Worm (Caenorhabditis elegans) whole organism, L4 larva: ENCODE results near the gene Y17G7B.18.

Experiments used
- F26F4.8 ChIP-seq: fragments of 200-800 bp; sonication (Bioruptor generic); conservative IDR thresholded peaks from 2 replicates; pipeline ENCODE4 v1.3.6; 2022; ENCODE audit warnings: missing genetic modification characterization, missing compliant biosample characterization
- F44E2.7 ChIP-seq: fragments of 200-800 bp; sonication (Bioruptor generic); IDR thresholded peaks from 2 replicates; pipeline ENCODE4 v2.1.2; 2022; ENCODE audit warnings: missing genetic modification characterization, missing compliant biosample characterization
- F49E8.2 ChIP-seq: sonication (generic microtip); optimal IDR thresholded peaks from 2 replicates; lab custom pipeline; 2016; ENCODE audit warnings: missing compliant biosample characterization, mild to moderate bottlenecking, missing genetic modification characterization, borderline replicate concordance
- T20F7.1 ChIP-seq: fragments of 200-800 bp; sonication (Bioruptor generic); optimal IDR thresholded peaks from 2 replicates; lab custom pipeline; 2018; ENCODE audit warnings: mild to moderate bottlenecking, missing genetic modification characterization, missing compliant biosample characterization
- Y5F2A.4 ChIP-seq: fragments of 200-800 bp; sonication (Bioruptor generic); optimal IDR thresholded peaks from 2 replicates; lab custom pipeline; 2018; ENCODE audit warnings: mild to moderate bottlenecking, missing genetic modification characterization, missing compliant biosample characterization
- Y75B8A.6 ChIP-seq: fragments of 200-800 bp; sonication (Bioruptor generic); IDR thresholded peaks from 2 replicates; pipeline ENCODE4 v1.3.6; 2022; ENCODE audit warnings: missing genetic modification reagents, missing genetic modification characterization, missing compliant biosample characterization
- ZK337.2 ChIP-seq: fragments of 200-800 bp; sonication (Bioruptor generic); IDR thresholded peaks from 2 replicates; pipeline ENCODE4 v1.3.6; 2022; ENCODE audit warnings: missing genetic modification reagents, missing genetic modification characterization, missing compliant biosample characterization
- ama-1 ChIP-seq: fragments of 150-350 bp; optimal IDR thresholded peaks from 2 replicates; lab custom pipeline; 2014; ENCODE audit warnings: inconsistent platforms, mixed read lengths
- arid-1 ChIP-seq: fragments of 200-800 bp; sonication (Bioruptor generic); conservative IDR thresholded peaks from 2 replicates; pipeline ENCODE4 v1.3.6; 2022; ENCODE audit warnings: missing genetic modification reagents, missing genetic modification characterization, missing compliant biosample characterization
- ceh-32 ChIP-seq: sonication (generic microtip); optimal IDR thresholded peaks from 2 replicates; lab custom pipeline; 2016; ENCODE audit warnings: mild to moderate bottlenecking, missing genetic modification characterization, missing compliant biosample characterization; ENCODE audit not compliant: poor library complexity
- ceh-44 ChIP-seq: fragments of 200-800 bp; sonication (Bioruptor generic); IDR thresholded peaks from 2 replicates; pipeline ENCODE4 v1.3.6; 2022; ENCODE audit warnings: missing genetic modification reagents, missing genetic modification characterization, missing compliant biosample characterization
- ceh-62 ChIP-seq: sonication (generic microtip); optimal IDR thresholded peaks from 2 replicates; lab custom pipeline; 2017; ENCODE audit warnings: missing biosample characterization, missing genetic modification characterization
- ceh-82 ChIP-seq: sonication (generic microtip); optimal IDR thresholded peaks from 2 replicates; lab custom pipeline; 2017; ENCODE audit warnings: missing biosample characterization, missing genetic modification characterization
- ces-1 ChIP-seq: fragments of 150-350 bp; sonication (generic microtip); optimal IDR thresholded peaks from 4 replicates; lab custom pipeline; 2014; ENCODE audit warnings: missing biosample characterization, missing genetic modification reagents, missing genetic modification characterization
- daf-16 ChIP-seq, 3 experiments: sonication (generic microtip); optimal IDR thresholded peaks; 2 replicates each; lab custom pipeline; 2016 to 2017; ENCODE audit warnings: missing genetic modification characterization in 3 of 3, missing genetic modification reagents in 3 of 3, mild to moderate bottlenecking in 2 of 3, missing compliant biosample characterization in 2 of 3, missing biosample characterization in 1 of 3, moderate library complexity in 1 of 3
- dmd-6 ChIP-seq: fragments of 200-800 bp; sonication (Bioruptor generic); IDR thresholded peaks from 2 replicates; pipeline ENCODE4 v1.3.6; 2022; ENCODE audit warnings: missing genetic modification reagents, missing genetic modification characterization, missing compliant biosample characterization
- dmd-9 ChIP-seq: fragments of 200-800 bp; sonication (Bioruptor generic); IDR thresholded peaks from 2 replicates; pipeline ENCODE4 v1.3.6; 2022; ENCODE audit warnings: missing genetic modification reagents, missing genetic modification characterization, missing compliant biosample characterization
- duxl-1 ChIP-seq: sonication (generic microtip); optimal IDR thresholded peaks from 2 replicates; lab custom pipeline; 2016; ENCODE audit warnings: mild to moderate bottlenecking, missing genetic modification characterization, moderate library complexity, missing compliant biosample characterization; ENCODE audit not compliant: poor library complexity
- dve-1 ChIP-seq: sonication (generic microtip); optimal IDR thresholded peaks from 2 replicates; lab custom pipeline; 2017; ENCODE audit warnings: antibody characterized with exemption, mild to moderate bottlenecking, missing genetic modification characterization, missing compliant biosample characterization; ENCODE audit not compliant: insufficient read depth
- hlh-30 ChIP-seq: sonication (generic microtip); optimal IDR thresholded peaks from 2 replicates; lab custom pipeline; 2017; ENCODE audit warnings: antibody characterized with exemption, mild to moderate bottlenecking, missing genetic modification characterization, missing compliant biosample characterization; ENCODE audit not compliant: insufficient read depth
- hmg-1.1 ChIP-seq: fragments of 200-800 bp; sonication (Bioruptor generic); IDR thresholded peaks from 2 replicates; pipeline ENCODE4 v1.3.6; 2022; ENCODE audit warnings: missing genetic modification reagents, missing genetic modification characterization, missing compliant biosample characterization
- jun-1 ChIP-seq: fragments of 150-350 bp; optimal IDR thresholded peaks from 2 replicates; lab custom pipeline; 2014; ENCODE audit warnings: missing biosample characterization, missing genetic modification reagents, missing genetic modification characterization
- lim-7 ChIP-seq: fragments of 200-800 bp; sonication (Bioruptor generic); IDR thresholded peaks from 2 replicates; pipeline ENCODE4 v1.3.6; 2022; ENCODE audit warnings: missing genetic modification characterization, missing compliant biosample characterization
- lin-1 ChIP-seq: fragments of 200-800 bp; sonication (Bioruptor generic); IDR thresholded peaks from 2 replicates; pipeline ENCODE4 v1.3.6; 2022; ENCODE audit warnings: missing genetic modification reagents, missing genetic modification characterization, missing compliant biosample characterization
- lin-13 ChIP-seq: fragments of 150-350 bp; optimal IDR thresholded peaks from 2 replicates; lab custom pipeline; 2014; ENCODE audit warnings: missing biosample characterization, missing genetic modification reagents, missing genetic modification characterization
- lin-15B ChIP-seq: fragments of 150-350 bp; sonication (generic microtip); optimal IDR thresholded peaks from 3 replicates; lab custom pipeline; 2014; ENCODE audit warnings: missing biosample characterization, missing genetic modification characterization
- mdl-1 ChIP-seq, 2 experiments: fragments of 150-350 bp in 1 of 2; sonication (generic microtip) in 1 of 2; optimal IDR thresholded peaks; 2 replicates each; lab custom pipeline; 2014 to 2017; ENCODE audit warnings: missing biosample characterization in 2 of 2, missing genetic modification characterization in 2 of 2
- mdt-29 ChIP-seq: fragments of 200-800 bp; sonication (Bioruptor generic); IDR thresholded peaks from 2 replicates; pipeline ENCODE4 v1.3.6; 2022; ENCODE audit warnings: missing genetic modification reagents, missing genetic modification characterization, missing compliant biosample characterization
- mep-1 ChIP-seq: fragments of 150-350 bp; sonication (generic microtip); optimal IDR thresholded peaks from 3 replicates; lab custom pipeline; 2014; ENCODE audit warnings: missing biosample characterization, missing genetic modification characterization
- mes-2 ChIP-seq: sonication (generic microtip); optimal IDR thresholded peaks from 2 replicates; lab custom pipeline; 2016; ENCODE audit warnings: missing genotype, mild to moderate bottlenecking, missing genetic modification characterization, missing compliant biosample characterization; ENCODE audit not compliant: poor library complexity, severe bottlenecking
- mxl-3 ChIP-seq: fragments of 200-800 bp; sonication (Bioruptor generic); optimal IDR thresholded peaks from 2 replicates; lab custom pipeline; 2018; ENCODE audit warnings: mild to moderate bottlenecking, missing genetic modification characterization, missing compliant biosample characterization
- nhr-10 ChIP-seq: fragments of 150-350 bp; optimal IDR thresholded peaks from 2 replicates; lab custom pipeline; 2014; ENCODE audit warnings: missing biosample characterization, missing genetic modification characterization
- nhr-237 ChIP-seq: sonication (generic microtip); optimal IDR thresholded peaks from 2 replicates; lab custom pipeline; 2017; ENCODE audit warnings: missing biosample characterization, missing genetic modification characterization
- nhr-25 ChIP-seq: sonication (generic microtip); optimal IDR thresholded peaks from 2 replicates; lab custom pipeline; 2017; ENCODE audit warnings: missing genetic modification characterization, mild to moderate bottlenecking, missing compliant biosample characterization, antibody characterized with exemption, moderate library complexity, borderline replicate concordance; ENCODE audit not compliant: insufficient read depth
- nhr-28 ChIP-seq: fragments of 150-350 bp; optimal IDR thresholded peaks from 2 replicates; lab custom pipeline; 2014; ENCODE audit warnings: missing biosample characterization, missing genetic modification characterization
- nhr-41 ChIP-seq: fragments of 200-800 bp; sonication (Bioruptor generic); IDR thresholded peaks from 2 replicates; pipeline ENCODE4 v1.3.6; 2022; ENCODE audit warnings: missing genetic modification reagents, missing genetic modification characterization, missing compliant biosample characterization
- nhr-42 ChIP-seq: fragments of 200-800 bp; sonication (Bioruptor generic); IDR thresholded peaks from 2 replicates; pipeline ENCODE4 v1.3.6; 2022; ENCODE audit warnings: missing genetic modification characterization, missing compliant biosample characterization
- nhr-76 ChIP-seq: fragments of 150-350 bp; optimal IDR thresholded peaks from 2 replicates; lab custom pipeline; 2014; ENCODE audit warnings: missing biosample characterization, missing genetic modification characterization
- pha-4 ChIP-seq, 2 experiments: fragments of 150-350 bp in 1 of 2; fragments of 200-800 bp in 1 of 2; sonication (Bioruptor generic) in 1 of 2; IDR thresholded peaks in 1 of 2; optimal IDR thresholded peaks in 1 of 2; 2 replicates each; pipeline versions ENCODE4 v1.3.6 to Lab custom; 2014 to 2022; ENCODE audit warnings: missing genetic modification characterization in 2 of 2, missing genetic modification reagents in 2 of 2, missing biosample characterization in 1 of 2, missing compliant biosample characterization in 1 of 2
- sdz-12 ChIP-seq: fragments of 200-800 bp; sonication (Bioruptor generic); optimal IDR thresholded peaks from 2 replicates; lab custom pipeline; 2018; ENCODE audit warnings: mild to moderate bottlenecking, missing genetic modification characterization, missing compliant biosample characterization
- snpc-1.2 ChIP-seq: fragments of 200-800 bp; sonication (Bioruptor generic); IDR thresholded peaks from 2 replicates; pipeline ENCODE4 v1.3.6; 2022; ENCODE audit warnings: missing genetic modification reagents, missing genetic modification characterization, missing compliant biosample characterization
- spr-3 ChIP-seq: fragments of 200-800 bp; sonication (Bioruptor generic); optimal IDR thresholded peaks from 2 replicates; lab custom pipeline; 2018; ENCODE audit warnings: mild to moderate bottlenecking, missing genetic modification characterization, missing compliant biosample characterization
- tag-97 ChIP-seq: fragments of 200-800 bp; sonication (Bioruptor generic); IDR thresholded peaks from 2 replicates; pipeline ENCODE4 v1.3.6; 2022; ENCODE audit warnings: missing genetic modification characterization, missing compliant biosample characterization
- tra-1 ChIP-seq: fragments of 200-800 bp; sonication (Bioruptor generic); IDR thresholded peaks from 2 replicates; pipeline ENCODE4 v1.3.6; 2022; ENCODE audit warnings: missing genetic modification reagents, missing genetic modification characterization, missing compliant biosample characterization
- unc-130 ChIP-seq: sonication (generic microtip); optimal IDR thresholded peaks from 2 replicates; lab custom pipeline; 2016; ENCODE audit warnings: missing genetic modification reagents, missing genetic modification characterization, missing compliant biosample characterization
- vab-7 ChIP-seq: fragments of 200-800 bp; sonication (Bioruptor generic); IDR thresholded peaks from 2 replicates; pipeline ENCODE4 v1.3.6; 2022; ENCODE audit warnings: missing genetic modification reagents, missing genetic modification characterization, missing compliant biosample characterization
- zip-2 ChIP-seq: fragments of 150-350 bp; optimal IDR thresholded peaks from 2 replicates; lab custom pipeline; 2014; ENCODE audit warnings: missing biosample characterization, missing genetic modification characterization
- ztf-7 ChIP-seq: fragments of 150-350 bp; optimal IDR thresholded peaks from 2 replicates; lab custom pipeline; 2014; ENCODE audit warnings: missing biosample characterization, missing genetic modification characterization

The Y17G7B.18 gene

DNA sequence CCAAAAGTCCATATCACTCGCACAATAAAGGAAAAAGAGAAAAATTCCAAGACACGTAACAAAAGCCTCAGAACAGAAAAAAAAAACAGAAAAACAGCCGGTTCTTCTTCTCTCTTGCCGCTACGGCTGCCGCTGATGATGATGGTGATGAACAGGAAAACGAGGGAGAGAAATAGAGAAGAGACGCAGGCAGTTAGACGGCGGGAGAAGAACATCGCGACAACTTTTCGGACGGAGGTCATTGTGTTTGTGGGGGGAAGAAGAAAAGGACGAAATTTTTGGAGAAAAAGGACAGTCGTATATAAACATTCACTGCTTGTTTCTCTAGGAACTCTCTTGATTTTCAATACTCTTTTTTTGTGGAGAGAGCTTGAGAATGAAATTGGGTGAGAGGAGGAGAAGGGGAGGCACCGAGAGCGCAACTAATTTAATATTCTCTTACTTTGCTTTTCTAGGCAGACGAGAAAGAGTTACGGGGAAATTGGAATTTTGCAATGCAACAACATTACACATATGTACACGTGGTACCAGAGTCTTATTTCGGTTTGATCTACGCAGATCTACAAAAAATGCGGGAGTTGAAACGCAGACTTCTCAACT, 17.9 kb downstream of the Y17G7B.18 start (continued):
- no peak for TF ChIP-seq mes-2 (tag; lab: Kevin White, UChicago)
- no peak for TF ChIP-seq F26F4.8 (GFP tag; lab: Robert Waterston, UW)
- peak; percentile 61 for TF ChIP-seq nhr-28 (tag; lab: Kevin White, UChicago)
- no peak for TF ChIP-seq mdt-29 (GFP tag; lab: Robert Waterston, UW)
- peak; percentile 46; the same call in 1 of the 2 replicates for TF ChIP-seq pha-4 (GFP tag; IDR thresholded peaks at IDR 0.05; lab: Robert Waterston, UW)
- no peak for TF ChIP-seq pha-4 (tag; optimal IDR thresholded peaks at IDR 0.05; lab: Kevin White, UChicago)
- TF ChIP-seq T20F7.1 (GFP tag; lab: Kevin White, UChicago), result no peak
- TF ChIP-seq ceh-62 (tag; lab: Kevin White, UChicago), result no peak
- no peak for TF ChIP-seq nhr-41 (GFP tag; lab: Robert Waterston, UW)
- TF ChIP-seq Y5F2A.4 (GFP tag; lab: Kevin White, UChicago), result no peak
- peak; percentile 60 for TF ChIP-seq hmg-1.1
- TF ChIP-seq dmd-9 (GFP tag; lab: Robert Waterston, UW), result no peak
- TF ChIP-seq ceh-44, result no peak
- no peak for TF ChIP-seq ceh-32 (tag; lab: Kevin White, UChicago)
- TF ChIP-seq snpc-1.2, result no peak
- TF ChIP-seq ama-1 (lab: Kevin White, UChicago), result no peak
- no peak for TF ChIP-seq lin-1 (GFP tag; lab: Robert Waterston, UW)
- TF ChIP-seq mdl-1 (tag; optimal IDR thresholded peaks at IDR 0.05; lab: Kevin White, UChicago), result peak; percentile 39 to 75
- TF ChIP-seq hlh-30 (tag; lab: Kevin White, UChicago), result peak; percentile 47
- TF ChIP-seq sdz-12, result no peak
- TF ChIP-seq tag-97 (GFP tag; lab: Robert Waterston, UW), result no peak
- no peak for TF ChIP-seq lim-7 (GFP tag; lab: Robert Waterston, UW)
- no peak for TF ChIP-seq nhr-10
- no peak for TF ChIP-seq ztf-7
- no peak for TF ChIP-seq nhr-42
- TF ChIP-seq unc-130, result no peak
- TF ChIP-seq nhr-76 (tag; lab: Kevin White, UChicago), result no peak
- no peak for TF ChIP-seq vab-7
- no peak for TF ChIP-seq ZK337.2 (GFP tag; lab: Robert Waterston, UW)
- peak; percentile 83 for TF ChIP-seq ces-1 (GFP tag; lab: Kevin White, UChicago)
- no peak for TF ChIP-seq Y75B8A.6 (GFP tag; lab: Robert Waterston, UW)
- no peak for TF ChIP-seq mxl-3
- TF ChIP-seq zip-2 (tag; lab: Kevin White, UChicago), result no peak
- TF ChIP-seq arid-1 (GFP tag; lab: Robert Waterston, UW), result no peak
- no peak for TF ChIP-seq duxl-1 (tag; lab: Kevin White, UChicago)
- no peak; the same call in 1 of the 2 replicates for TF ChIP-seq dmd-6 (GFP tag; lab: Robert Waterston, UW)
- peak; percentile 69 for TF ChIP-seq mep-1
- TF ChIP-seq lin-15B (tag; lab: Kevin White, UChicago), result no peak
- TF ChIP-seq spr-3 (GFP tag; lab: Kevin White, UChicago), result no peak
- no peak for TF ChIP-seq daf-16 (GFP tag; optimal IDR thresholded peaks at IDR 0.05; lab: Kevin White, UChicago)
- TF ChIP-seq daf-16 (tag; optimal IDR thresholded peaks at IDR 0.05; lab: Kevin White, UChicago), result peak; percentile 84
- TF ChIP-seq ceh-82 (tag; lab: Kevin White, UChicago), result no peak
- no peak for TF ChIP-seq jun-1 (tag; lab: Kevin White, UChicago)
- TF ChIP-seq nhr-25 (tag; lab: Kevin White, UChicago), result no peak
- no peak for TF ChIP-seq F44E2.7 (GFP tag; lab: Robert Waterston, UW)
- TF ChIP-seq dve-1, result peak; percentile 75
- TF ChIP-seq F49E8.2 (tag; lab: Kevin White, UChicago), result no peak
- no peak for TF ChIP-seq nhr-237
- 0 out of 2 replicates have a peak, but pooled peaks have one; percentile 50 for TF ChIP-seq tra-1
- no peak for TF ChIP-seq lin-13 (GFP tag; lab: Kevin White, UChicago)
